Worm (Caenorhabditis elegans) whole organism, L3 larva: ENCODE data around the gene F42A10.6.

Experiments used
- ZK546.5 ChIP-seq: sonication (generic microtip); optimal IDR thresholded peaks from 2 replicates; lab custom pipeline; 2017; ENCODE audit warnings: missing biosample characterization, missing genetic modification characterization
- aly-2 ChIP-seq: fragments of 150-350 bp; optimal IDR thresholded peaks from 2 replicates; lab custom pipeline; 2014; ENCODE audit warnings: missing biosample characterization, missing genetic modification characterization
- ama-1 ChIP-seq: fragments of 150-350 bp; optimal IDR thresholded peaks from 2 replicates; lab custom pipeline; 2018
- ceh-16 ChIP-seq: sonication (generic microtip); optimal IDR thresholded peaks from 2 replicates; lab custom pipeline; 2017; ENCODE audit warnings: missing biosample characterization, missing genetic modification characterization
- ceh-28 ChIP-seq: fragments of 150-350 bp; optimal IDR thresholded peaks from 2 replicates; lab custom pipeline; 2014; ENCODE audit warnings: missing biosample characterization, missing genetic modification reagents, missing genetic modification characterization
- ceh-82 ChIP-seq: fragments of 150-350 bp; optimal IDR thresholded peaks from 2 replicates; lab custom pipeline; 2014; ENCODE audit warnings: missing biosample characterization, missing genetic modification characterization
- ceh-9 ChIP-seq: sonication (generic microtip); optimal IDR thresholded peaks from 2 replicates; lab custom pipeline; 2018; ENCODE audit warnings: missing biosample characterization, missing genetic modification characterization
- egl-27 ChIP-seq: sonication (generic microtip); optimal IDR thresholded peaks from 4 replicates; lab custom pipeline; 2017; ENCODE audit warnings: missing biosample characterization, missing genetic modification reagents, missing genetic modification characterization
- elt-1 ChIP-seq: fragments of 150-350 bp; optimal IDR thresholded peaks from 2 replicates; lab custom pipeline; 2014; ENCODE audit warnings: missing biosample characterization, missing genetic modification characterization
- elt-2 ChIP-seq: sonication (generic microtip); optimal IDR thresholded peaks from 2 replicates; lab custom pipeline; 2016; ENCODE audit warnings: missing genetic modification reagents, mild to moderate bottlenecking, missing genetic modification characterization, missing compliant biosample characterization
- elt-3 ChIP-seq, 3 experiments: fragments of 150-350 bp in 1 of 3; sonication (generic microtip) in 2 of 3; optimal IDR thresholded peaks; 2 replicates in 2 of 3; 4 replicates in 1 of 3; lab custom pipeline; 2014 to 2017; ENCODE audit warnings: missing biosample characterization in 3 of 3, missing genetic modification characterization in 3 of 3
- fkh-10 ChIP-seq: sonication (generic microtip); optimal IDR thresholded peaks from 2 replicates; lab custom pipeline; 2017; ENCODE audit warnings: missing biosample characterization, missing genetic modification reagents, missing genetic modification characterization
- fkh-2 ChIP-seq: fragments of 150-350 bp; optimal IDR thresholded peaks from 2 replicates; lab custom pipeline; 2014; ENCODE audit warnings: missing biosample characterization, missing genetic modification reagents, missing genetic modification characterization
- fos-1 ChIP-seq: fragments of 150-350 bp; optimal IDR thresholded peaks from 2 replicates; lab custom pipeline; 2014; ENCODE audit warnings: missing biosample characterization, missing genetic modification characterization
- hmg-11 ChIP-seq: sonication (generic microtip); optimal IDR thresholded peaks from 2 replicates; lab custom pipeline; 2016; ENCODE audit warnings: missing genetic modification characterization, missing compliant biosample characterization
- lin-39 ChIP-seq: fragments of 150-350 bp; optimal IDR thresholded peaks from 2 replicates; lab custom pipeline; 2018; ENCODE audit warnings: missing biosample characterization, missing genetic modification reagents, missing genetic modification characterization
- lsy-12 ChIP-seq: sonication (generic microtip); optimal IDR thresholded peaks from 2 replicates; lab custom pipeline; 2016; ENCODE audit warnings: mild to moderate bottlenecking, missing genetic modification characterization, missing compliant biosample characterization
- mml-1 ChIP-seq: fragments of 150-350 bp; sonication (generic microtip); optimal IDR thresholded peaks from 3 replicates; lab custom pipeline; 2014; ENCODE audit warnings: missing biosample characterization, missing genetic modification characterization
- nfya-1 ChIP-seq: sonication (generic microtip); optimal IDR thresholded peaks from 2 replicates; lab custom pipeline; 2017; ENCODE audit warnings: missing genetic modification characterization, mild to moderate bottlenecking, missing compliant biosample characterization, antibody characterized with exemption, moderate library complexity; ENCODE audit not compliant: insufficient read depth
- nhr-12 ChIP-seq: fragments of 150-350 bp; optimal IDR thresholded peaks from 2 replicates; lab custom pipeline; 2014; ENCODE audit warnings: missing biosample characterization, missing genetic modification characterization
- nhr-23 ChIP-seq: fragments of 150-350 bp; optimal IDR thresholded peaks from 2 replicates; lab custom pipeline; 2014; ENCODE audit warnings: missing biosample characterization, missing genetic modification reagents, missing genetic modification characterization
- nhr-237 ChIP-seq: fragments of 150-350 bp; optimal IDR thresholded peaks from 2 replicates; lab custom pipeline; 2014; ENCODE audit warnings: missing biosample characterization, missing genetic modification characterization
- nhr-28 ChIP-seq: fragments of 150-350 bp; optimal IDR thresholded peaks from 2 replicates; lab custom pipeline; 2014; ENCODE audit warnings: missing biosample characterization, missing genetic modification characterization
- pha-4 ChIP-seq: fragments of 150-350 bp; optimal IDR thresholded peaks from 2 replicates; lab custom pipeline; 2014; ENCODE audit warnings: missing biosample characterization, missing genetic modification reagents, missing genetic modification characterization
- snpc-4 ChIP-seq: fragments of 150-350 bp; optimal IDR thresholded peaks from 2 replicates; lab custom pipeline; 2014; ENCODE audit warnings: missing biosample characterization, missing genetic modification characterization
- unc-39 ChIP-seq: sonication (generic microtip); optimal IDR thresholded peaks from 4 replicates; lab custom pipeline; 2017; ENCODE audit warnings: missing biosample characterization, missing genetic modification characterization
- ztf-11 ChIP-seq: fragments of 150-350 bp; optimal IDR thresholded peaks from 2 replicates; lab custom pipeline; 2014; ENCODE audit warnings: missing biosample characterization, missing genetic modification characterization
- ztf-4 ChIP-seq: fragments of 150-350 bp; optimal IDR thresholded peaks from 2 replicates; lab custom pipeline; 2014; ENCODE audit warnings: missing biosample characterization, missing genetic modification characterization

The F42A10.6 gene

DNA sequence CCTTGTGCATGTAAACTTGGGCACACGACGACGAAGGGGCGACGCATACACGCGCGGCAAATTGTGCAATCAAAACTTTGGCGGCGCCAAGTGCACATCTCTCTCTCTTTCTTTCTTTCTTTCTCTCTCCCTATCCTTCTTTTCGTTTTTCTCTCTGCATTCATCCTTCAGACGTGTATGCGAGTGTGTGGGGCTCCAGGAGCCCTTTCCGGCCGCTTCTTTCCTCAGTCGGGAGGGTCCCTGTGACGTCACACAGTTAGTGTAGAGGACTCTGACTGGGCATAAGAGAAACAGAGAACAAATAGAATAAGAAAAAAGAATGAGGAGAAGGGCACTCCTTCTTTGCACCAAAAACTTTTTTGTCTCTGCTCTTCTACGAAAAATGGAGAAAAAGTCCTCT is 39.2 kb downstream of the F42A10.6 start (continued):
- TF ChIP-seq nhr-28: no peak

DNA sequence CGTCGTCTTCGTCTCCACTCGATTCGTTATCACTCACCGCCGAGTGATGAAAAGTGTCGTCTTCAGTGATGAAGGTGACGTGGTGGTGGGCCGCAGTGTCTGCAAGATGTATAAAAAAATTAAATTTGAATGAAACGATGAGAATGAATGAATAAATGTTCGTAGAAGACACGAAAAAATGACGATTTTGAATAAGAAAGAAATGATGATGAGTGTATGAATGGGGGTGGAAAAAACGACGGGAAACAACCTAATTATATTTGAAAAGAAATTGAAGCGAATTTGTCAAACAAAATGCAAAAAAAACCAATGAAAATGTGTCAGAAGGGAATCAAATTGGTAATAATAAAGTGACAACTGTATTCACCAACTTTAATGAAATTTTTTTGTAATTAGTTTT is 40.5 kb downstream of the F42A10.6 start, which contains the start of gene mvk-1:
TSS of gene mvk-1 (minus strand) at position 101 of the 400 bp plus-strand sequence.
- no peak for TF ChIP-seq fos-1 (tag; lab: Kevin White, UChicago)
- TF ChIP-seq ceh-9 (tag; lab: Kevin White, UChicago): no peak
- TF ChIP-seq ztf-4: no peak
- no peak for TF ChIP-seq ztf-11 (tag; lab: Kevin White, UChicago)
- no peak for TF ChIP-seq nhr-237 (tag; lab: Kevin White, UChicago)
- no peak for TF ChIP-seq snpc-4 (tag; lab: Kevin White, UChicago)
- TF ChIP-seq ceh-82 (tag; lab: Kevin White, UChicago): no peak
- TF ChIP-seq pha-4: no peak
- no peak for TF ChIP-seq nhr-23

DNA sequence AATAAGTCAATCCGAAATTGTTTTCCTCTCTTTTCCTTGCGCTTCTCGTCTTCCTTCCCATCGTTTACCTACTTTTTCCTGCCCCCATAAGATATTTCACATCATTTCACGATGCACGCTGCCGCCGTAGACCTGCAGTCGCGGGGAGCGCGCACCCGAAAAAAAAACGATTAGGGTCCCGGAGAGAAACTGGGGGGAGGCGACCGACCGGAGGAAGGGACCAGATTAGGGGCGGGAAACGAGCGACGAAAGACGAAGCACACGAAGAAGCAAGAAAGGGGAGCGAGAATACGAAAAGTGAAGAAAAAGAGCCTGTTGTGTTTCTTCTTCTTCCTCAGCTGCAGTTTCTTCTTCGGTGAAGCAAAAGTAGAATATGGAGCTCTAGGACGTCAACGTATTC is 41.5 kb downstream of the F42A10.6 start:
- no peak for TF ChIP-seq nhr-28
- TF ChIP-seq ceh-16 (tag; lab: Kevin White, UChicago): no peak
- peak; percentile 31 for TF ChIP-seq snpc-4 (tag; lab: Kevin White, UChicago)
- no peak for TF ChIP-seq elt-3 (tag; optimal IDR thresholded peaks at IDR 0.05; lab: Kevin White, UChicago)
- TF ChIP-seq fkh-10 (GFP tag; lab: Kevin White, UChicago): peak; percentile 24
- peak; percentile 96 for TF ChIP-seq lin-39 (tag; lab: Kevin White, UChicago)
- TF ChIP-seq egl-27: no peak
- TF ChIP-seq hmg-11 (tag; lab: Kevin White, UChicago): no peak
- no peak for TF ChIP-seq ZK546.5
- peak; percentile 24 for TF ChIP-seq nfya-1
- TF ChIP-seq ama-1 (lab: Kevin White, UChicago): peak; percentile 12
- TF ChIP-seq, all 47 proteins: peak for 5

DNA sequence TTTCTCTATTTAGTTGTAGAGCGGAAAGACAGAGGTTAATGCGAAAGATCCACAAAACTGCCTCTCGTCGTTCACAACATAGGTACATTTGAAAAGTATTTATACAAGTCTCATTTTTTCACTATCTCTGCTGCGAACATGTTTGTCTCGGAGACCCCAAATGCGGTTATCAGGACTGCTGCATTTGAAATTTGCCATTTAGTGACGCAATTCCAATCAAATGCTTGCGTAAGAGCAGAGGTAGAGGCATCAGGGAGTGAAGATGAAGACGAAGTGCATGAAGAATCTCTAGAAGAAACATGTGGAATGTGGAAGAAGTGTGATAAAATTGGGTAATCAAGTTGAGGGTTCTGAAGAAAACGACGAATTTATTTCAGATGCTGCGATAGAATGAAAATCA is 42.5 kb downstream of the F42A10.6 start:
- TF ChIP-seq elt-2 (tag; lab: Kevin White, UChicago): peak; percentile 55
- TF ChIP-seq unc-39 (tag; lab: Kevin White, UChicago): no peak

DNA sequence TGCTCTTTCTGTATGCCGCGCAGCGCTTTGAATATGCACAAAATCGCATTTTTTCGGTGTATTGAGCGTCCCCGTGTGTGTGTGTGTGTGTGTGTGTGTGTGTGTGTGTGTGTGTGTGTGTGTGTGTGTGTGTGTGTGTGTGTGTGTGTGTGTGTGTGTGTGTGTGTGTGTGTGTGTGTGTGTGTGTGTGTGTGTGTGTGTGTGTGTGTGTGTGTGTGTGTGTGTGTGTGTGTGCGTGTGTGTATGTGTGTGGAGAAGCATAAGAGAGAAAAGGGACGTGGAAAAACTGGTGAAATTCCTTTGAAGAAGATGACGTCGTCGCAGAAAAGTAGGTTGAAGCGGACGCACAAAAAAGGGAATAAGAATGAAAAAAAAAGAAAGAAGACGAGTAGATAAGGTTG is 43.3 kb downstream of the F42A10.6 start:
- TF ChIP-seq elt-2 (tag; lab: Kevin White, UChicago) (peak; percentile 50), lsy-12 (tag; lab: Kevin White, UChicago) (peak; percentile 87), fkh-10 (GFP tag; lab: Kevin White, UChicago) (peak; percentile 36), nfya-1 (peak; percentile 27)

DNA sequence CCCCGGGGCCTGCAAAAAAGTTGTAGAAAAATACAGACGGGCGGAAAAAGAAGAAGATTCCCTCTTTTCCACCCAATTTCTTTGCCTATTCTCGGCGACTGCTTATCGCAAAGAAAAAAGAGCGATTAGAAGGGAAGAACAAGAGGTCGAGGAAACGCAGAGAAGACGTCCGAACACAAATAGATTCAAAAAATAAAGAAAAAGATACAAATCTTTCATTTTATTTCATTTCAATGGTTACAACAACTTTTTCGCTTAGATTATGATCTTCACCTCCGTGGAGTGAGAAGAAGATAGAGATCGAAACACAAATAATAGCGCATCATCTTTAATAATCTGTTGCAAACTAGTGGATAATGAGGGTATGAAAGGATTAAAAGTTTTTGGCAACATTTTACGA is 44.6 kb downstream of the F42A10.6 start:
- TF ChIP-seq nhr-23: peak; percentile 74
- TF ChIP-seq fos-1 (tag; lab: Kevin White, UChicago): no peak
- TF ChIP-seq nhr-12: no peak
- peak; percentile 21 for TF ChIP-seq ama-1 (lab: Kevin White, UChicago)
- TF ChIP-seq elt-2 (tag; lab: Kevin White, UChicago): peak; percentile 44
- no peak for TF ChIP-seq hmg-11 (tag; lab: Kevin White, UChicago)
- TF ChIP-seq unc-39 (tag; lab: Kevin White, UChicago): no peak
- TF ChIP-seq pha-4: no peak
- TF ChIP-seq fkh-2 (tag; lab: Kevin White, UChicago): no peak
- TF ChIP-seq ceh-28 (tag; lab: Kevin White, UChicago): no peak
- peak; percentile 98 for TF ChIP-seq elt-1 (tag; lab: Kevin White, UChicago)
- no peak for TF ChIP-seq mml-1
- TF ChIP-seq aly-2 (tag; lab: Kevin White, UChicago): no peak
- TF ChIP-seq nfya-1: peak; percentile 10
- no peak for TF ChIP-seq ceh-16 (tag; lab: Kevin White, UChicago)
- TF ChIP-seq, all 47 proteins: peak for 5
